Worm (Caenorhabditis elegans) whole organism, early embryonic: ENCODE measurements around the gene ugt-24.

Source experiments
- ceh-36 ChIP-seq: sonication (generic microtip); optimal IDR thresholded peaks from 2 replicates; lab custom pipeline; 2016; ENCODE audit warnings: missing genetic modification characterization, inconsistent platforms, missing compliant biosample characterization
- ets-7 ChIP-seq: sonication (generic microtip); optimal IDR thresholded peaks from 2 replicates; lab custom pipeline; 2016; ENCODE audit warnings: missing genotype, missing genetic modification characterization, missing compliant biosample characterization

ce11 chrIV:6221878-6222277, 11.4 kb upstream of the ugt-24 start, which contains the start of gene C49A9.3:
- no peak for TF ChIP-seq ceh-36
- no peak for TF ChIP-seq ets-7 (tag; lab: Kevin White, UChicago)
